Fruit fly (Drosophila melanogaster): ENCODE measurements around the gene Acp95EF.

Acp95EF gene

DNA sequence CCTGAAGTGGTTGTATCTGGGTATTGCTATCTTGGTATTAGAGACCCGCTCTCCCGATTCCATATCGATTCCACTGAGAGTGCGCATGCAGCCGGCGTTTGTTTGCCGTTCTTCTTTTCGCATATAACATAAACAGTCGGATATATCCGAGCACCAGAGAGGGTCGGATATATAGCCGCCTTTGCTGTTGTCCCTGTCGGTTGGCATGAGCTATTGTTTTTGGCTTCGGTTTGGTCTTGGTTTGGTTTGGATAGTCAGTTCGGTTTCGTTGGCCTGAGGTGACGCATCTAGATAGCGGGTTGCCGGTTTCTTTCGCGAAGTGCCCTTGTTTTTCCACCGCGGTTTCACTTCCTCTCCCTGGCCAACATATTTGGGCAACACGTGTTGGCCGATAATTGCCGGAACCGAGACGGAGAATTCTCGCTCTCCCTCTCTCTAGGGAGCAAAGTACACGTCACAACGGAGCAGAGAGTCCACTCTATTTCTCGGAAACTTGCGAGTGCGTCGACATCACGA, 44.1 kb downstream of the Acp95EF start, which contains the start of gene Orct2 (continued):
- TF ChIP-seq CG17912 (GFP tag; optimal IDR thresholded peaks at IDR 0.05) = no peak
- no peak for TF ChIP-seq CG12942 (GFP tag; optimal IDR thresholded peaks at IDR 0.05)
- TF ChIP-seq CG13424 (tag; optimal IDR thresholded peaks at IDR 0.05) = no peak
- TF ChIP-seq toy (GFP tag; IDR thresholded peaks at IDR 0.05) = no peak
- no peak for TF ChIP-seq CG17829 (tag; optimal IDR thresholded peaks at IDR 0.05)
- no peak for TF ChIP-seq Dp (GFP tag; optimal IDR thresholded peaks at IDR 0.05)
- no peak for TF ChIP-seq tio (GFP tag; optimal IDR thresholded peaks at IDR 0.05)
- no peak for TF ChIP-seq fd96Cb (tag; optimal IDR thresholded peaks at IDR 0.05)
- TF ChIP-seq CG13123 (GFP tag; optimal IDR thresholded peaks at IDR 0.05) = no peak
- TF ChIP-seq gsb (GFP tag; IDR thresholded peaks at IDR 0.05) = no peak
- TF ChIP-seq fd64A (GFP tag; optimal IDR thresholded peaks at IDR 0.05) = no peak
- TF ChIP-seq CG32767 (GFP tag; IDR thresholded peaks at IDR 0.05) = no peak
- TF ChIP-seq CG12391 (tag; optimal IDR thresholded peaks at IDR 0.05) = no peak
- TF ChIP-seq NFAT (GFP tag; IDR thresholded peaks at IDR 0.05) = no peak
- TF ChIP-seq shn (GFP tag; optimal IDR thresholded peaks at IDR 0.05) = peak; percentile 2
- no peak for TF ChIP-seq Taf1 (GFP tag; IDR thresholded peaks at IDR 0.05)
- no peak for TF ChIP-seq bigmax (GFP tag; optimal IDR thresholded peaks at IDR 0.05)
- TF ChIP-seq Asciz (GFP tag; optimal IDR thresholded peaks at IDR 0.05) = no peak
- TF ChIP-seq CG11093 (GFP tag; IDR thresholded peaks at IDR 0.05) = no peak
- TF ChIP-seq scrt (GFP tag; optimal IDR thresholded peaks at IDR 0.05) = peak; percentile 93
- TF ChIP-seq ac (GFP tag; optimal IDR thresholded peaks at IDR 0.05) = no peak
- no peak for TF ChIP-seq CG15601 (tag; optimal IDR thresholded peaks at IDR 0.05)
- TF ChIP-seq Atf-2 (GFP tag; optimal IDR thresholded peaks at IDR 0.05) = no peak
- no peak for TF ChIP-seq nmo (GFP tag; optimal IDR thresholded peaks at IDR 0.05)
- TF ChIP-seq CG14050 (GFP tag; IDR thresholded peaks at IDR 0.05) = no peak
- TF ChIP-seq CG31365 (tag; optimal IDR thresholded peaks at IDR 0.05) = no peak
- no peak for TF ChIP-seq CG10979 (tag; optimal IDR thresholded peaks at IDR 0.05)
- no peak for TF ChIP-seq E2f1 (GFP tag; IDR thresholded peaks at IDR 0.05)
- TF ChIP-seq seq (GFP tag; IDR thresholded peaks at IDR 0.05) = peak; percentile 6; the same call in 1 of the 2 replicates
- TF ChIP-seq CG2202 (tag; optimal IDR thresholded peaks at IDR 0.05) = no peak
- TF ChIP-seq HLHmδ (GFP tag; optimal IDR thresholded peaks at IDR 0.05) = no peak
- TF ChIP-seq CG16863 (GFP tag; optimal IDR thresholded peaks at IDR 0.05) = no peak
- TF ChIP-seq CG18262 (tag; optimal IDR thresholded peaks at IDR 0.05) = no peak
- peak; percentile 95 for TF ChIP-seq Deaf1 (tag; optimal IDR thresholded peaks at IDR 0.05)
- TF ChIP-seq pum (GFP tag; optimal IDR thresholded peaks at IDR 0.05) = no peak
- TF ChIP-seq pzg (GFP tag; optimal IDR thresholded peaks at IDR 0.05) = peak; percentile 9
- 0 out of 2 replicates have a peak, but pooled peaks have one; percentile 21 for TF ChIP-seq Atf6 (GFP tag; IDR thresholded peaks at IDR 0.05)
- no peak for TF ChIP-seq CG6791 (GFP tag; IDR thresholded peaks at IDR 0.05; ENCODE audit: partially characterized antibody)
- TF ChIP-seq bbx (GFP tag; IDR thresholded peaks at IDR 0.05; ENCODE audit: partially characterized antibody) = no peak
- no peak for TF ChIP-seq vnd (GFP tag; IDR thresholded peaks at IDR 0.05; ENCODE audit: partially characterized antibody)
- peak; percentile 90; the same call in 3 of the 4 replicates for TF ChIP-seq chinmo (GFP tag; IDR thresholded peaks at IDR 0.05; ENCODE audit: partially characterized antibody)
- TF ChIP-seq grau (tag; optimal IDR thresholded peaks at IDR 0.05) = peak; percentile 22
- no peak for TF ChIP-seq CG11560 (tag; IDR thresholded peaks at IDR 0.05)
- no peak for TF ChIP-seq stwl (tag; optimal IDR thresholded peaks at IDR 0.05)
- TF ChIP-seq onecut (GFP tag; IDR thresholded peaks at IDR 0.05) = peak; percentile 77
- TF ChIP-seq dmrt99B (tag; optimal IDR thresholded peaks at IDR 0.05) = peak; percentile 14
- no peak for TF ChIP-seq CG4404 (GFP tag; IDR thresholded peaks at IDR 0.05)
- no peak for TF ChIP-seq so (GFP tag; IDR thresholded peaks at IDR 0.05)
- no peak for TF ChIP-seq sr (GFP tag; IDR thresholded peaks at IDR 0.05)
- no peak for TF ChIP-seq CG18011 (GFP tag; optimal IDR thresholded peaks at IDR 0.05)
- no peak for TF ChIP-seq H2.0 (GFP tag; IDR thresholded peaks at IDR 0.05)

All from whole organism, embryonic.